Fruit fly (Drosophila melanogaster): ENCODE data around the gene Amt.

Amt gene

DNA sequence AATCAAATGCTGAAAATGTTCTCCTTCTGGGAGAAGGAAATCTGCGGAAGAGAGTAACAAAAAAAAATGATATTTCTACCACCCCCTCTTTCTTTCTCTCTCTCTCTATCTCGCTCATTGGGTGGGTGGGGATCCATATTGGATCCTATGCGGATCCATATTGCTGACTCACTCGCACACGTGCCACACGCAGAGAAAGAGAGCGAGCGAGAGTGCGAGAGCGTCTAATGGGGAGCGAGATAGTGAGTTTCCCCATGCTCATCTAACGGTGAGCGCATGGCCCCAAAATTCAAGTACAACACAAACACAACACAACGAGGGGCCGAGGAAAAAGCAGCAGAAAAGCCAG, 37.7 kb upstream of the Amt start (continued):
- TF ChIP-seq scrt (GFP tag; optimal IDR thresholded peaks at IDR 0.05) = no peak
- no peak for TF ChIP-seq trh (GFP tag; optimal IDR thresholded peaks at IDR 0.05)
- no peak for TF ChIP-seq lbe (GFP tag; optimal IDR thresholded peaks at IDR 0.05)
- no peak for TF ChIP-seq sd (tag; optimal IDR thresholded peaks at IDR 0.05)
- peak; percentile 48 for TF ChIP-seq cg (GFP tag; optimal IDR thresholded peaks at IDR 0.05)
- TF ChIP-seq CG31441 (GFP tag; IDR thresholded peaks at IDR 0.05) = no peak
- peak; percentile 11; the same call in 1 of the 2 replicates for TF ChIP-seq onecut (GFP tag; IDR thresholded peaks at IDR 0.05)
- TF ChIP-seq Fer1 (GFP tag; optimal IDR thresholded peaks at IDR 0.05) = peak; percentile 37
- peak; percentile 64 for TF ChIP-seq CG34376 (GFP tag; optimal IDR thresholded peaks at IDR 0.05)
- no peak for TF ChIP-seq CG8290 (GFP tag; optimal IDR thresholded peaks at IDR 0.05)
- TF ChIP-seq CG8290 (tag; optimal IDR thresholded peaks at IDR 0.05) = peak in 1 of 2 experiments; percentile 20
- TF ChIP-seq sens (GFP tag) = peak; percentile 63
- no peak for TF ChIP-seq CG3726 (GFP tag; IDR thresholded peaks at IDR 0.05)
- no peak for TF ChIP-seq cato (GFP tag; optimal IDR thresholded peaks at IDR 0.05; ENCODE audit: borderline replicate concordance)
- no peak for TF ChIP-seq tx (GFP tag; optimal IDR thresholded peaks at IDR 0.05)
- TF ChIP-seq sqz (GFP tag; optimal IDR thresholded peaks at IDR 0.05) = peak; percentile 82

DNA sequence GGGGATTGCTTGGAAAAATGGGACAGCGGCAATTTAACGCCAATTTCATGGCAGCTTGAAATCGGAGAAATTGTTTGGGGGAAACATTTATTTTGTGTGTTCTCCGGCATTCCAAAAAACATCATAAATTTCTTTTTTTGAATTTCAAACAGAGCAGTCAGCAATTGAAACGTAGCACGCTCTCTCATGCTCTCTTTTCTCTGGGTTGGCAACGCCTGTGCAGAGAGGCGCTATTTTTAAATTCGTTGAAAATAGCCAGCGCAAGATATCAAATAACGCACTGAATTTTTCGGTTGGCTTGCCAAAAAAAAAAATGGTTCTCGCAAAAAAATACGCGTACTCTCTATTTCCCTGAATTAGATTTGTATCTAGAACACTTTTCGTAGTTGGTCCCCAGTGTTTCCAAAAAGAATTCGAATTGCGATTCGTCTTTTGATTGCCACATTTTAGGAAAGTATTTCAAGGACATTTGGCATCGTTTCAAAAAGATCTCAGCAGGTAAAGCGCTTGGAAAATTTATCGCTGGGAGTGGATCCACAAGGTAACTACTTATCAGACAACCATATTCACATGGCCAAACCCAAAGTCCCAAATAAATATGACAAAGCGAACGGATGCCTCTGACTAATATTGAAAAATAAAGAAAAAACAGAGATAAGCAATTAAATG, 37.2 kb upstream of the Amt start:
- TF ChIP-seq her (GFP tag; optimal IDR thresholded peaks at IDR 0.05) (no peak), Awh (GFP tag; IDR thresholded peaks at IDR 0.05) (no peak), CG4328 (GFP tag; optimal IDR thresholded peaks at IDR 0.05) (no peak), fd64A (GFP tag; optimal IDR thresholded peaks at IDR 0.05) (no peak), HmgZ (tag; optimal IDR thresholded peaks at IDR 0.05) (no peak), CG9797 (GFP tag; optimal IDR thresholded peaks at IDR 0.05) (peak; percentile 7), eyg (GFP tag; optimal IDR thresholded peaks at IDR 0.05) (no peak), lbe (GFP tag; optimal IDR thresholded peaks at IDR 0.05) (no peak), CG1792 (GFP tag; optimal IDR thresholded peaks at IDR 0.05) (peak; percentile 8), CG15073 (GFP tag; optimal IDR thresholded peaks at IDR 0.05) (no peak), D (optimal IDR thresholded peaks at IDR 0.05) (no peak), D (GFP tag; optimal IDR thresholded peaks at IDR 0.05) (no peak), nmo (GFP tag; optimal IDR thresholded peaks at IDR 0.05) (peak; percentile 21), CG8478 (optimal IDR thresholded peaks at IDR 0.05) (no peak), pum (GFP tag; optimal IDR thresholded peaks at IDR 0.05) (no peak), ftz-f1 (GFP tag; optimal IDR thresholded peaks at IDR 0.05) (peak; percentile 74), CG8765 (GFP tag; IDR thresholded peaks at IDR 0.05) (no peak), sna (GFP tag; IDR thresholded peaks at IDR 0.05; ENCODE audit: partially characterized antibody) (no peak), stwl (tag; optimal IDR thresholded peaks at IDR 0.05) (peak; percentile 84), Atf-2 (GFP tag; optimal IDR thresholded peaks at IDR 0.05) (no peak), trem (tag; optimal IDR thresholded peaks at IDR 0.05) (peak; percentile 37), CG17829 (tag; optimal IDR thresholded peaks at IDR 0.05) (peak; percentile 24), CG9876 (GFP tag; optimal IDR thresholded peaks at IDR 0.05) (no peak), eve (GFP tag; optimal IDR thresholded peaks at IDR 0.05) (peak in 1 of 2 experiments; percentile 64), lab (GFP tag; optimal IDR thresholded peaks at IDR 0.05) (peak; percentile 26), so (GFP tag; IDR thresholded peaks at IDR 0.05) (no peak), CG15696 (tag; optimal IDR thresholded peaks at IDR 0.05) (no peak), CG2120 (GFP tag; optimal IDR thresholded peaks at IDR 0.05) (peak; percentile 9), zf30C (GFP tag; optimal IDR thresholded peaks at IDR 0.05) (peak; percentile 24), Neu2 (GFP tag; optimal IDR thresholded peaks at IDR 0.05; ENCODE audit: borderline replicate concordance) (no peak), sens (GFP tag) (peak; percentile 61), h (optimal IDR thresholded peaks at IDR 0.05) (no peak), esg (GFP tag; conservative IDR thresholded peaks at IDR 0.05) (no peak), tio (GFP tag; optimal IDR thresholded peaks at IDR 0.05) (no peak), Abd-B (GFP tag; optimal IDR thresholded peaks at IDR 0.05) (peak; percentile 38), CG11504 (tag; optimal IDR thresholded peaks at IDR 0.05) (peak; percentile 21), Sox100B (GFP tag; optimal IDR thresholded peaks at IDR 0.05) (no peak), CG11696 (GFP tag; IDR thresholded peaks at IDR 0.05) (no peak)

Measured in whole organism, embryonic.